Worm (Caenorhabditis elegans) whole organism, L2 larva: Measurements from ENCODE around the gene F13H8.1.

ENCODE experiments used
- C34F6.9 ChIP-seq: fragments of 150-350 bp; optimal IDR thresholded peaks from 2 replicates; lab custom pipeline; 2014; ENCODE audit warnings: missing biosample characterization, missing genetic modification characterization
- F13H6.1 ChIP-seq: sonication (generic microtip); optimal IDR thresholded peaks from 2 replicates; lab custom pipeline; 2016; ENCODE audit warnings: missing genetic modification characterization, missing compliant biosample characterization
- R02D3.7 ChIP-seq: fragments of 150-350 bp; optimal IDR thresholded peaks from 2 replicates; lab custom pipeline; 2014; ENCODE audit warnings: missing biosample characterization, missing genetic modification characterization
- Y55F3AM.14 ChIP-seq: fragments of 200-800 bp; sonication (Bioruptor generic); optimal IDR thresholded peaks from 2 replicates; lab custom pipeline; 2018; ENCODE audit warnings: mild to moderate bottlenecking, missing genetic modification characterization, missing compliant biosample characterization
- ZK546.5 ChIP-seq: sonication (generic microtip); optimal IDR thresholded peaks from 2 replicates; lab custom pipeline; 2017; ENCODE audit warnings: missing biosample characterization, missing genetic modification characterization
- alr-1 ChIP-seq: fragments of 150-350 bp; optimal IDR thresholded peaks from 2 replicates; lab custom pipeline; 2014; ENCODE audit warnings: missing biosample characterization, missing genetic modification characterization
- aly-2 ChIP-seq: fragments of 150-350 bp; optimal IDR thresholded peaks from 2 replicates; lab custom pipeline; 2014; ENCODE audit warnings: missing biosample characterization, missing genetic modification characterization
- ama-1 ChIP-seq: fragments of 150-350 bp; optimal IDR thresholded peaks from 2 replicates; lab custom pipeline; 2018; ENCODE audit warnings: inconsistent platforms
- blmp-1 ChIP-seq: sonication (generic microtip); optimal IDR thresholded peaks from 2 replicates; lab custom pipeline; 2017; ENCODE audit warnings: missing genetic modification characterization, mild to moderate bottlenecking, missing compliant biosample characterization, antibody characterized with exemption, moderate library complexity; ENCODE audit not compliant: insufficient read depth
- ceh-16 ChIP-seq: fragments of 150-350 bp; optimal IDR thresholded peaks from 2 replicates; lab custom pipeline; 2014; ENCODE audit warnings: missing biosample characterization, missing genetic modification characterization
- ceh-82 ChIP-seq: fragments of 150-350 bp; optimal IDR thresholded peaks from 2 replicates; lab custom pipeline; 2014; ENCODE audit warnings: missing biosample characterization, missing genetic modification characterization
- crh-2 ChIP-seq: sonication (generic microtip); optimal IDR thresholded peaks from 2 replicates; lab custom pipeline; 2017; ENCODE audit warnings: missing biosample characterization, missing genetic modification characterization
- dmd-4 ChIP-seq: sonication (generic microtip); optimal IDR thresholded peaks from 2 replicates; lab custom pipeline; 2017; ENCODE audit warnings: missing biosample characterization, missing genetic modification characterization
- egl-27 ChIP-seq: sonication (generic microtip); optimal IDR thresholded peaks from 3 replicates; lab custom pipeline; 2017; ENCODE audit warnings: missing biosample characterization, missing genetic modification reagents, missing genetic modification characterization
- elt-1 ChIP-seq: fragments of 150-350 bp; optimal IDR thresholded peaks from 2 replicates; lab custom pipeline; 2014; ENCODE audit warnings: missing biosample characterization, missing genetic modification characterization
- elt-3 ChIP-seq: sonication (generic microtip); optimal IDR thresholded peaks from 2 replicates; lab custom pipeline; 2017; ENCODE audit warnings: missing biosample characterization, missing genetic modification characterization
- fos-1 ChIP-seq: fragments of 150-350 bp; optimal IDR thresholded peaks from 2 replicates; lab custom pipeline; 2014; ENCODE audit warnings: missing biosample characterization, missing genetic modification characterization
- gmeb-1 ChIP-seq: fragments of 150-350 bp; optimal IDR thresholded peaks from 2 replicates; lab custom pipeline; 2014; ENCODE audit warnings: missing biosample characterization, missing genetic modification characterization
- lin-11 ChIP-seq: fragments of 150-350 bp; sonication (generic microtip); optimal IDR thresholded peaks from 2 replicates; lab custom pipeline; 2014; ENCODE audit warnings: missing biosample characterization, missing genetic modification characterization, inconsistent platforms, mixed read lengths
- lin-13 ChIP-seq: fragments of 150-350 bp; optimal IDR thresholded peaks from 2 replicates; lab custom pipeline; 2014; ENCODE audit warnings: missing biosample characterization, missing genetic modification reagents, missing genetic modification characterization
- lin-39 ChIP-seq: fragments of 150-350 bp; optimal IDR thresholded peaks from 2 replicates; lab custom pipeline; 2014; ENCODE audit warnings: missing biosample characterization, missing genetic modification reagents, missing genetic modification characterization
- lsy-2 ChIP-seq, 2 experiments: fragments of 150-350 bp in 1 of 2; sonication (generic microtip) in 1 of 2; optimal IDR thresholded peaks; 2 replicates each; lab custom pipeline; 2014 to 2017; ENCODE audit warnings: missing biosample characterization in 2 of 2, missing genetic modification characterization in 2 of 2
- mab-5 ChIP-seq: fragments of 150-350 bp; optimal IDR thresholded peaks from 2 replicates; lab custom pipeline; 2014; ENCODE audit warnings: missing biosample characterization, missing genetic modification characterization
- mbf-1 ChIP-seq: sonication (generic microtip); optimal IDR thresholded peaks from 2 replicates; lab custom pipeline; 2017; ENCODE audit warnings: missing biosample characterization, missing genetic modification characterization
- mdl-1 ChIP-seq, 2 experiments: fragments of 150-350 bp in 1 of 2; sonication (generic microtip) in 1 of 2; optimal IDR thresholded peaks; 2 replicates each; lab custom pipeline; 2017; ENCODE audit warnings: missing biosample characterization in 2 of 2, missing genetic modification characterization in 2 of 2
- nhr-10 ChIP-seq: sonication (generic microtip); optimal IDR thresholded peaks from 2 replicates; lab custom pipeline; 2017; ENCODE audit warnings: missing biosample characterization, missing genetic modification characterization
- nhr-11 ChIP-seq: fragments of 150-350 bp; optimal IDR thresholded peaks from 2 replicates; lab custom pipeline; 2014; ENCODE audit warnings: missing biosample characterization, missing genetic modification characterization
- nhr-12 ChIP-seq: fragments of 150-350 bp; optimal IDR thresholded peaks from 2 replicates; lab custom pipeline; 2014; ENCODE audit warnings: missing biosample characterization, missing genetic modification characterization
- nhr-129 ChIP-seq: fragments of 150-350 bp; optimal IDR thresholded peaks from 2 replicates; lab custom pipeline; 2014; ENCODE audit warnings: missing biosample characterization, missing genetic modification characterization
- nhr-21 ChIP-seq: fragments of 150-350 bp; optimal IDR thresholded peaks from 2 replicates; lab custom pipeline; 2014; ENCODE audit warnings: missing biosample characterization, missing genetic modification characterization
- nhr-23 ChIP-seq: fragments of 150-350 bp; optimal IDR thresholded peaks from 2 replicates; lab custom pipeline; 2014; ENCODE audit warnings: missing biosample characterization, missing genetic modification reagents, missing genetic modification characterization
- nhr-237 ChIP-seq: fragments of 150-350 bp; optimal IDR thresholded peaks from 2 replicates; lab custom pipeline; 2014; ENCODE audit warnings: missing biosample characterization, missing genetic modification characterization
- nhr-25 ChIP-seq: fragments of 150-350 bp; sonication (generic microtip); optimal IDR thresholded peaks from 3 replicates; lab custom pipeline; 2014; ENCODE audit warnings: missing biosample characterization, missing genetic modification characterization
- nhr-6 ChIP-seq: fragments of 150-350 bp; optimal IDR thresholded peaks from 2 replicates; lab custom pipeline; 2014; ENCODE audit warnings: missing biosample characterization, missing genetic modification characterization
- nhr-77 ChIP-seq: fragments of 150-350 bp; optimal IDR thresholded peaks from 2 replicates; lab custom pipeline; 2014; ENCODE audit warnings: missing biosample characterization, missing genetic modification characterization
- peb-1 ChIP-seq: fragments of 150-350 bp; optimal IDR thresholded peaks from 2 replicates; lab custom pipeline; 2014; ENCODE audit warnings: missing biosample characterization, missing genetic modification characterization
- sem-4 ChIP-seq: fragments of 150-350 bp; optimal IDR thresholded peaks from 2 replicates; lab custom pipeline; 2014; ENCODE audit warnings: missing biosample characterization, missing genetic modification reagents, missing genetic modification characterization
- skn-1 ChIP-seq: sonication (generic microtip); optimal IDR thresholded peaks from 2 replicates; lab custom pipeline; 2017; ENCODE audit warnings: missing biosample characterization, missing genetic modification characterization
- sma-3 ChIP-seq: sonication (generic microtip); optimal IDR thresholded peaks from 2 replicates; lab custom pipeline; 2016; ENCODE audit warnings: missing genetic modification reagents, missing genetic modification characterization, missing compliant biosample characterization
- sma-9 ChIP-seq, 2 experiments: fragments of 150-350 bp in 1 of 2; sonication (generic microtip) in 1 of 2; optimal IDR thresholded peaks; 2 replicates each; lab custom pipeline; 2014 to 2016; ENCODE audit warnings: missing genetic modification characterization in 2 of 2, mild to moderate bottlenecking in 1 of 2, missing biosample characterization in 1 of 2, missing compliant biosample characterization in 1 of 2, missing genetic modification reagents in 1 of 2, moderate library complexity in 1 of 2
- snpc-4 ChIP-seq: fragments of 150-350 bp; optimal IDR thresholded peaks from 2 replicates; lab custom pipeline; 2014; ENCODE audit warnings: missing biosample characterization, missing genetic modification characterization
- unc-39 ChIP-seq: fragments of 150-350 bp; optimal IDR thresholded peaks from 2 replicates; lab custom pipeline; 2014; ENCODE audit warnings: missing biosample characterization, missing genetic modification characterization
- unc-55 ChIP-seq: fragments of 150-350 bp; sonication (generic microtip); optimal IDR thresholded peaks from 3 replicates; lab custom pipeline; 2014; ENCODE audit warnings: missing biosample characterization, missing genetic modification reagents, missing genetic modification characterization
- unc-62 ChIP-seq: fragments of 150-350 bp; optimal IDR thresholded peaks from 2 replicates; lab custom pipeline; 2014; ENCODE audit warnings: missing biosample characterization, missing genetic modification reagents, missing genetic modification characterization
- zag-1 ChIP-seq: fragments of 150-350 bp; optimal IDR thresholded peaks from 2 replicates; lab custom pipeline; 2014; ENCODE audit warnings: missing biosample characterization, missing genetic modification characterization
- ztf-1 ChIP-seq: fragments of 200-800 bp; sonication (Bioruptor generic); conservative IDR thresholded peaks from 2 replicates; pipeline ENCODE4 v1.3.6; 2022; ENCODE audit warnings: missing genetic modification characterization, missing compliant biosample characterization
- ztf-11 ChIP-seq: sonication (generic microtip); optimal IDR thresholded peaks from 2 replicates; lab custom pipeline; 2017; ENCODE audit warnings: missing biosample characterization, missing genetic modification characterization
- ztf-4 ChIP-seq: fragments of 150-350 bp; optimal IDR thresholded peaks from 2 replicates; lab custom pipeline; 2014; ENCODE audit warnings: missing biosample characterization, missing genetic modification characterization

The F13H8.1 gene

DNA sequence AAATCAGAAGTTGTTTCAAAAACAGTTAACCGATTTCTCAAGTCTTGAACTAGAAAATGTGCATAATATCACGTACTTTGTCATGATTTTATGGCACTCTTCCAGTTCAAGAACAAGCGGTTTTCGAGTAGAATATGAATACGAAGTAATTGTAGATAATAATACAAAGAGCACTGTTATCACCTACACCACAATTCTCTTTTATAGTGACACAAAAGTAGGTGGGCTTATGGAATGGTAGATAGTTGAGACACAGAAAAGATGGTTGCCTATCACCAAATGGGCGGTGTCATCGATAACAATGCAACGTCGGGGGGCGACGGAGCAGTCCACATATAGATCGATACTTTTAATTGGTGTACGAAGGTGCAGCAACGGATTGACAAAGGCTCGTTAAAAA lies 45.5 kb downstream of the F13H8.1 start:
- peak; percentile 43 for TF ChIP-seq gmeb-1
- peak; percentile 17 for TF ChIP-seq sma-9 (GFP tag; optimal IDR thresholded peaks at IDR 0.05; lab: Kevin White, UChicago)
- no peak for TF ChIP-seq sma-9 (tag; optimal IDR thresholded peaks at IDR 0.05; lab: Kevin White, UChicago)
- no peak for TF ChIP-seq elt-3 (tag; lab: Kevin White, UChicago)
- peak; percentile 43 for TF ChIP-seq crh-2 (tag; lab: Kevin White, UChicago)
- TF ChIP-seq skn-1 (tag; lab: Kevin White, UChicago): peak; percentile 33
- no peak for TF ChIP-seq nhr-129 (tag; lab: Kevin White, UChicago)
- TF ChIP-seq alr-1 (tag; lab: Kevin White, UChicago): no peak
- TF ChIP-seq mbf-1 (tag; lab: Kevin White, UChicago): no peak
- TF ChIP-seq ceh-82: no peak
- TF ChIP-seq blmp-1 (tag; lab: Kevin White, UChicago): no peak
- TF ChIP-seq ztf-1: no peak
- no peak for TF ChIP-seq nhr-21 (tag; lab: Kevin White, UChicago)
- no peak for TF ChIP-seq nhr-12 (tag; lab: Kevin White, UChicago)
- peak; percentile 95 for TF ChIP-seq fos-1 (tag; lab: Kevin White, UChicago)

DNA sequence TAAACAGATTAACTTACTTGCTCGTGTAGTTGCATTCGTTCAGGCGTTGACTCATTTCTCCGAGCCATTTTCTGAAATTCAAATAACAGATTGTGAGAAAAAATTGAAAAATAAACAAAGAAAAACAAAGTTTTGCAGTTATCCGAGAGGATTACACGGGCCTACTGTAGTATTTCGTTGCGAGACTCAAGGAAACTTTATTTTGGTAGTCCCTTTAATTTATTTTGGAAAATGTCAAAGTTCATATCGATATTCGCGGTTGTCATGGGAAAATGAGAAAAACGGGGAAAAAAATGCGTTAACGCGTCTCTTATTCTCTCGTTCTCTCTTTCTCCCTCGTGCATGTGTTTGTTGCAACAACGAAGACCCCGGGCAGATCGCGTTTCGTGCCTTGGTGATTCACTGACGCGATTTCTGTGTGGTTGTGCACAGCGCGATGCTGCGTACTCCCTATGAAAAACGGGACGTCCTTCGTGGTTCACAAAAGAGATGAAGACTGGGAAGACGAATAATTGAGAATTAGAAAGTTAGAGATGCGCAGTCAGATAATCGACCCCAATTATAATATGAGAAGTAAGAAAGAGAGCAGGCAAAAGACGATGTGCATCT lies 48.1 kb downstream of the F13H8.1 start, which contains the start of gene set-4:
Gene set-4 (minus strand): TSS at position 120 of the 609 bp plus-strand sequence.
- TF ChIP-seq crh-2 (tag; lab: Kevin White, UChicago): peak; percentile 97
- TF ChIP-seq fos-1 (tag; lab: Kevin White, UChicago): peak; percentile 96
- peak; percentile 90 for TF ChIP-seq ztf-4 (tag; lab: Kevin White, UChicago)
- no peak for TF ChIP-seq nhr-11
- no peak for TF ChIP-seq aly-2 (tag; lab: Kevin White, UChicago)
- TF ChIP-seq lin-39: no peak
- peak; percentile 27 for TF ChIP-seq ZK546.5 (tag; lab: Kevin White, UChicago)
- TF ChIP-seq ztf-11 (tag; lab: Kevin White, UChicago): peak; percentile 61
- peak; percentile 20 for TF ChIP-seq nhr-237 (tag; lab: Kevin White, UChicago)
- TF ChIP-seq gmeb-1: peak; percentile 90
- peak; percentile 84 for TF ChIP-seq mab-5 (tag; lab: Kevin White, UChicago)
- no peak for TF ChIP-seq dmd-4 (tag; lab: Kevin White, UChicago)
- TF ChIP-seq mdl-1 (tag; optimal IDR thresholded peaks at IDR 0.05; lab: Kevin White, UChicago): peak; percentile 18 to 91
- TF ChIP-seq zag-1 (tag; lab: Kevin White, UChicago): peak; percentile 72
- TF ChIP-seq nhr-21 (tag; lab: Kevin White, UChicago): peak; percentile 87
- peak; percentile 92 for TF ChIP-seq F13H6.1 (tag; lab: Kevin White, UChicago)
- peak; percentile 91 for TF ChIP-seq ceh-16
- peak; percentile 98 for TF ChIP-seq C34F6.9 (tag; lab: Kevin White, UChicago)
- peak; percentile 91 for TF ChIP-seq sma-3 (GFP tag; lab: Kevin White, UChicago)
- no peak for TF ChIP-seq unc-39 (tag; lab: Kevin White, UChicago)
- TF ChIP-seq nhr-10 (tag; lab: Kevin White, UChicago): peak; percentile 78
- no peak for TF ChIP-seq ztf-1
- TF ChIP-seq lin-11: peak; percentile 89
- peak; percentile 90 to 95 for TF ChIP-seq lsy-2 (tag; optimal IDR thresholded peaks at IDR 0.05; lab: Kevin White, UChicago)
- no peak for TF ChIP-seq peb-1 (tag; lab: Kevin White, UChicago)
- no peak for TF ChIP-seq nhr-12 (tag; lab: Kevin White, UChicago)
- TF ChIP-seq blmp-1 (tag; lab: Kevin White, UChicago): peak; percentile 54
- TF ChIP-seq skn-1 (tag; lab: Kevin White, UChicago): no peak
- peak; percentile 96 for TF ChIP-seq unc-55 (GFP tag; lab: Kevin White, UChicago)
- TF ChIP-seq ama-1 (lab: Kevin White, UChicago): peak; percentile 26
- peak; percentile 96 for TF ChIP-seq nhr-129 (tag; lab: Kevin White, UChicago)
- peak; percentile 85 for TF ChIP-seq nhr-6
- no peak for TF ChIP-seq mbf-1 (tag; lab: Kevin White, UChicago)
- peak; percentile 68 for TF ChIP-seq nhr-77 (tag; lab: Kevin White, UChicago)
- TF ChIP-seq elt-3 (tag; lab: Kevin White, UChicago): no peak
- TF ChIP-seq alr-1 (tag; lab: Kevin White, UChicago): no peak
- peak; percentile 88 for TF ChIP-seq snpc-4 (tag; lab: Kevin White, UChicago)
- peak; percentile 78 for TF ChIP-seq Y55F3AM.14 (GFP tag; lab: Kevin White, UChicago)
- TF ChIP-seq nhr-25: peak; percentile 92
- peak; percentile 92 for TF ChIP-seq sma-9 (GFP tag; optimal IDR thresholded peaks at IDR 0.05; lab: Kevin White, UChicago)
- TF ChIP-seq sma-9 (tag; optimal IDR thresholded peaks at IDR 0.05; lab: Kevin White, UChicago): no peak
- peak; percentile 50 for TF ChIP-seq R02D3.7 (tag; lab: Kevin White, UChicago)
- TF ChIP-seq unc-62 (GFP tag; lab: Kevin White, UChicago): peak; percentile 59
- peak; percentile 68 for TF ChIP-seq ceh-82
- peak; percentile 85 for TF ChIP-seq egl-27 (tag; lab: Kevin White, UChicago)
- no peak for TF ChIP-seq elt-1 (tag; lab: Kevin White, UChicago)
- TF ChIP-seq lin-13 (GFP tag; lab: Kevin White, UChicago): peak; percentile 93
- peak; percentile 93 for TF ChIP-seq sem-4 (tag; lab: Kevin White, UChicago)
- no peak for TF ChIP-seq nhr-23
